Worm (Caenorhabditis elegans): ENCODE measurements around the gene praf-3.

The praf-3 gene

ce11 chrIV:8333988-8334863 is 45.6 kb upstream of the praf-3 start, which contains the start of gene his-32:
TSS of gene his-32 (plus strand) at chrIV:8334305.
- no peak for TF ChIP-seq nhr-11 (tag; optimal IDR thresholded peaks at IDR 0.05)
- no peak for TF ChIP-seq sox-4 (tag; optimal IDR thresholded peaks at IDR 0.05)
- no peak for TF ChIP-seq fax-1 (tag; optimal IDR thresholded peaks at IDR 0.05)
- no peak for TF ChIP-seq hlh-15 (tag; optimal IDR thresholded peaks at IDR 0.05)
- no peak for TF ChIP-seq ttx-3 (tag; optimal IDR thresholded peaks at IDR 0.05)
- TF ChIP-seq ceh-30 (tag; optimal IDR thresholded peaks at IDR 0.05), result no peak
- peak; percentile 85 for TF ChIP-seq pax-1 (tag; optimal IDR thresholded peaks at IDR 0.05)
- peak; percentile 43 for TF ChIP-seq elt-2 (tag; optimal IDR thresholded peaks at IDR 0.05)
- no peak for TF ChIP-seq ceh-24 (tag; optimal IDR thresholded peaks at IDR 0.05)
- TF ChIP-seq ceh-34 (tag; optimal IDR thresholded peaks at IDR 0.05), result peak; percentile 85
- TF ChIP-seq hlh-13 (GFP tag; optimal IDR thresholded peaks at IDR 0.05), result no peak
- TF ChIP-seq eyg-1 (tag; optimal IDR thresholded peaks at IDR 0.05), result no peak
- no peak for TF ChIP-seq Y22D7AL.16 (tag; optimal IDR thresholded peaks at IDR 0.05)
- peak; percentile 90 for TF ChIP-seq ref-2 (tag; optimal IDR thresholded peaks at IDR 0.05)
- TF ChIP-seq ceh-19 (GFP tag; optimal IDR thresholded peaks at IDR 0.05), result no peak
- TF ChIP-seq dmd-4 (tag; optimal IDR thresholded peaks at IDR 0.05; ENCODE audit: borderline replicate concordance), result no peak
- TF ChIP-seq pag-3 (tag; optimal IDR thresholded peaks at IDR 0.05; ENCODE audit: borderline replicate concordance), result no peak
- TF ChIP-seq K02D7.2 (tag; optimal IDR thresholded peaks at IDR 0.05), result no peak
- TF ChIP-seq che-1 (tag; optimal IDR thresholded peaks at IDR 0.05), result no peak
- TF ChIP-seq K09A11.1 (tag; optimal IDR thresholded peaks at IDR 0.05; ENCODE audit: insufficient read depth), result no peak
- TF ChIP-seq ets-4 (tag; optimal IDR thresholded peaks at IDR 0.05), result no peak
- no peak for TF ChIP-seq F13H6.1 (tag; optimal IDR thresholded peaks at IDR 0.05)
- TF ChIP-seq dve-1 (tag; optimal IDR thresholded peaks at IDR 0.05), result peak; percentile 34
- no peak for TF ChIP-seq zip-5 (tag; optimal IDR thresholded peaks at IDR 0.05)
- no peak for TF ChIP-seq npax-4 (tag; optimal IDR thresholded peaks at IDR 0.05)
- TF ChIP-seq pha-4 (tag; optimal IDR thresholded peaks at IDR 0.05), result no peak
- no peak for TF ChIP-seq lim-6 (tag; optimal IDR thresholded peaks at IDR 0.05)
- peak; percentile 19 for TF ChIP-seq unc-55 (GFP tag; optimal IDR thresholded peaks at IDR 0.05)
- TF ChIP-seq mec-3 (tag; optimal IDR thresholded peaks at IDR 0.05; ENCODE audit: borderline replicate concordance), result no peak
- no peak for TF ChIP-seq fkh-10 (GFP tag; optimal IDR thresholded peaks at IDR 0.05)
- peak; percentile 35 for TF ChIP-seq pha-2 (tag; optimal IDR thresholded peaks at IDR 0.05)
- TF ChIP-seq T23F11.4 (GFP tag; optimal IDR thresholded peaks at IDR 0.05), result no peak
- peak; percentile 81 for TF ChIP-seq tbx-2 (tag; optimal IDR thresholded peaks at IDR 0.05)
- peak; percentile 5 for TF ChIP-seq pros-1 (tag; optimal IDR thresholded peaks at IDR 0.05)
- peak; percentile 89 for TF ChIP-seq ama-1 (optimal IDR thresholded peaks at IDR 0.05)
- peak; percentile 52 for TF ChIP-seq ceh-2 (tag; optimal IDR thresholded peaks at IDR 0.05)
- TF ChIP-seq gmeb-2 (tag; optimal IDR thresholded peaks at IDR 0.05), result peak; percentile 3
- no peak for TF ChIP-seq elt-4 (tag; optimal IDR thresholded peaks at IDR 0.05)
- no peak for TF ChIP-seq unc-86 (tag; optimal IDR thresholded peaks at IDR 0.05)
- TF ChIP-seq odd-2 (tag; optimal IDR thresholded peaks at IDR 0.05), result no peak
- TF ChIP-seq ceh-48 (tag; optimal IDR thresholded peaks at IDR 0.05), result no peak
- TF ChIP-seq hlh-6 (tag; optimal IDR thresholded peaks at IDR 0.05), result no peak
- peak; percentile 75 for TF ChIP-seq nfya-1 (tag; optimal IDR thresholded peaks at IDR 0.05)
- TF ChIP-seq C08G9.2 (tag; optimal IDR thresholded peaks at IDR 0.05), result peak; percentile 24
- TF ChIP-seq fkh-6 (tag; optimal IDR thresholded peaks at IDR 0.05), result peak; percentile 26
- peak; percentile 34 for TF ChIP-seq rnt-1 (tag; optimal IDR thresholded peaks at IDR 0.05)
- TF ChIP-seq C38D4.7 (GFP tag; optimal IDR thresholded peaks at IDR 0.05), result no peak
- TF ChIP-seq unc-42 (tag; optimal IDR thresholded peaks at IDR 0.05), result no peak
- TF ChIP-seq ceh-18 (tag; optimal IDR thresholded peaks at IDR 0.05), result no peak
- TF ChIP-seq hlh-8 (tag; optimal IDR thresholded peaks at IDR 0.05), result no peak
- TF ChIP-seq ceh-9 (tag; optimal IDR thresholded peaks at IDR 0.05), result no peak
- no peak for TF ChIP-seq syd-9 (tag; optimal IDR thresholded peaks at IDR 0.05)

Data from whole organism, late embryonic.